Worm (Caenorhabditis elegans) whole organism, L1 larva: ENCODE results near the gene prdx-2.

Experiments used
- C04F5.9 ChIP-seq: sonication (generic microtip); optimal IDR thresholded peaks from 2 replicates; lab custom pipeline; 2016; ENCODE audit warnings: missing genetic modification characterization, missing compliant biosample characterization
- C16A3.4 ChIP-seq: fragments of 150-350 bp; optimal IDR thresholded peaks from 2 replicates; lab custom pipeline; 2014; ENCODE audit warnings: missing biosample characterization, missing genetic modification characterization
- F16B12.6 ChIP-seq: fragments of 150-350 bp; optimal IDR thresholded peaks from 2 replicates; lab custom pipeline; 2014; ENCODE audit warnings: missing biosample characterization, missing genetic modification characterization
- Y116A8C.19 ChIP-seq: sonication (generic microtip); optimal IDR thresholded peaks from 2 replicates; lab custom pipeline; 2016; ENCODE audit warnings: missing compliant biosample characterization, missing genetic modification characterization, borderline replicate concordance
- alr-1 ChIP-seq: fragments of 200-800 bp; sonication (Bioruptor generic); optimal IDR thresholded peaks from 2 replicates; lab custom pipeline; 2018; ENCODE audit warnings: borderline replicate concordance, mild to moderate bottlenecking, missing genetic modification characterization, missing compliant biosample characterization
- ama-1 ChIP-seq: fragments of 150-350 bp; optimal IDR thresholded peaks from 2 replicates; lab custom pipeline; 2014
- blmp-1 ChIP-seq: fragments of 150-350 bp; optimal IDR thresholded peaks from 2 replicates; lab custom pipeline; 2014; ENCODE audit warnings: missing biosample characterization, missing genetic modification characterization
- ceh-8 ChIP-seq: fragments of 200-800 bp; sonication (Bioruptor generic); optimal IDR thresholded peaks from 2 replicates; lab custom pipeline; 2018; ENCODE audit warnings: mild to moderate bottlenecking, missing genetic modification characterization, moderate library complexity, missing compliant biosample characterization
- ceh-82 ChIP-seq, 3 experiments: fragments of 150-350 bp in 1 of 3; sonication (generic microtip) in 2 of 3; optimal IDR thresholded peaks; 2 replicates each; lab custom pipeline; 2014 to 2017; ENCODE audit warnings: missing biosample characterization in 3 of 3, missing genetic modification characterization in 3 of 3
- efl-3 ChIP-seq: fragments of 200-800 bp; sonication (Bioruptor generic); optimal IDR thresholded peaks from 2 replicates; lab custom pipeline; 2018; ENCODE audit warnings: mild to moderate bottlenecking, missing genetic modification characterization, missing compliant biosample characterization
- egl-27 ChIP-seq, 2 experiments: fragments of 150-350 bp in 1 of 2; sonication (generic microtip); optimal IDR thresholded peaks; 3 replicates each; lab custom pipeline; 2017 to 2018; ENCODE audit warnings: missing biosample characterization in 2 of 2, missing genetic modification characterization in 2 of 2, missing genetic modification reagents in 2 of 2
- elt-3 ChIP-seq, 6 experiments: fragments of 150-350 bp in 1 of 6; sonication (generic microtip); optimal IDR thresholded peaks; 2 replicates each; lab custom pipeline; 2017 to 2018; ENCODE audit warnings: missing biosample characterization in 6 of 6, missing genetic modification characterization in 6 of 6, inconsistent platforms in 1 of 6
- fkh-10 ChIP-seq: sonication (generic microtip); optimal IDR thresholded peaks from 2 replicates; lab custom pipeline; 2017; ENCODE audit warnings: missing biosample characterization, missing genetic modification reagents, missing genetic modification characterization
- hlh-17 ChIP-seq: fragments of 200-800 bp; sonication (Bioruptor generic); optimal IDR thresholded peaks from 2 replicates; lab custom pipeline; 2018; ENCODE audit warnings: missing genetic modification characterization, mild to moderate bottlenecking, missing compliant biosample characterization, moderate library complexity, borderline replicate concordance
- hpl-2 ChIP-seq: fragments of 150-350 bp; optimal IDR thresholded peaks from 2 replicates; lab custom pipeline; 2014; ENCODE audit warnings: missing biosample characterization, missing genetic modification reagents, missing genetic modification characterization
- irx-1 ChIP-seq: sonication (generic microtip); optimal IDR thresholded peaks from 2 replicates; lab custom pipeline; 2016; ENCODE audit warnings: missing genetic modification characterization, missing compliant biosample characterization
- jun-1 ChIP-seq: fragments of 150-350 bp; optimal IDR thresholded peaks from 2 replicates; lab custom pipeline; 2014; ENCODE audit warnings: missing biosample characterization, missing genetic modification reagents, missing genetic modification characterization
- lin-13 ChIP-seq: fragments of 150-350 bp; optimal IDR thresholded peaks from 2 replicates; lab custom pipeline; 2014; ENCODE audit warnings: missing biosample characterization, missing genetic modification reagents, missing genetic modification characterization
- lin-14 ChIP-seq: fragments of 200-800 bp; sonication (Bioruptor generic); optimal IDR thresholded peaks from 2 replicates; lab custom pipeline; 2018; ENCODE audit warnings: mild to moderate bottlenecking, missing genetic modification characterization, moderate library complexity, missing compliant biosample characterization
- lin-15B ChIP-seq: fragments of 150-350 bp; sonication (generic microtip); optimal IDR thresholded peaks from 3 replicates; lab custom pipeline; 2014; ENCODE audit warnings: missing biosample characterization, missing genetic modification characterization
- lin-35 ChIP-seq, 2 experiments: fragments of 150-350 bp; optimal IDR thresholded peaks; 2 replicates each; lab custom pipeline; 2014; ENCODE audit warnings: missing biosample characterization in 2 of 2, missing genetic modification characterization in 2 of 2, missing genetic modification reagents in 2 of 2
- lin-39 ChIP-seq: fragments of 150-350 bp; optimal IDR thresholded peaks from 2 replicates; lab custom pipeline; 2014; ENCODE audit warnings: missing biosample characterization, missing genetic modification reagents, missing genetic modification characterization
- lir-3 ChIP-seq: sonication (generic microtip); optimal IDR thresholded peaks from 2 replicates; lab custom pipeline; 2016; ENCODE audit warnings: mild to moderate bottlenecking, missing genetic modification characterization, moderate library complexity, missing compliant biosample characterization; ENCODE audit not compliant: poor library complexity
- mdl-1 ChIP-seq, 2 experiments: fragments of 150-350 bp; optimal IDR thresholded peaks; 2 replicates each; lab custom pipeline; 2014 to 2017; ENCODE audit warnings: missing biosample characterization in 2 of 2, missing genetic modification characterization in 2 of 2, inconsistent platforms in 1 of 2
- nhr-11 ChIP-seq: fragments of 150-350 bp; optimal IDR thresholded peaks from 2 replicates; lab custom pipeline; 2014; ENCODE audit warnings: missing biosample characterization, missing genetic modification characterization
- nhr-19 ChIP-seq: fragments of 200-800 bp; sonication (Bioruptor generic); conservative IDR thresholded peaks from 2 replicates; pipeline ENCODE4 v1.3.6; 2022; ENCODE audit warnings: missing genetic modification characterization, missing compliant biosample characterization
- nhr-20 ChIP-seq: sonication (generic microtip); optimal IDR thresholded peaks from 2 replicates; lab custom pipeline; 2016; ENCODE audit warnings: mild to moderate bottlenecking, missing genetic modification characterization, missing compliant biosample characterization
- nhr-237 ChIP-seq: fragments of 150-350 bp; optimal IDR thresholded peaks from 2 replicates; lab custom pipeline; 2014; ENCODE audit warnings: missing biosample characterization, missing genetic modification characterization
- nhr-28 ChIP-seq: fragments of 150-350 bp; optimal IDR thresholded peaks from 2 replicates; lab custom pipeline; 2014; ENCODE audit warnings: missing biosample characterization, missing genetic modification characterization
- nhr-76 ChIP-seq: sonication (generic microtip); optimal IDR thresholded peaks from 2 replicates; lab custom pipeline; 2017; ENCODE audit warnings: missing biosample characterization, missing genetic modification characterization
- nhr-77 ChIP-seq: fragments of 150-350 bp; optimal IDR thresholded peaks from 2 replicates; lab custom pipeline; 2014; ENCODE audit warnings: missing biosample characterization, missing genetic modification characterization
- nhr-84 ChIP-seq: sonication (generic microtip); optimal IDR thresholded peaks from 2 replicates; lab custom pipeline; 2017; ENCODE audit warnings: missing biosample characterization, missing genetic modification characterization
- nhr-85 ChIP-seq: sonication (generic microtip); peaks from one replicate; lab custom pipeline; 2016; ENCODE audit warnings: missing genetic modification characterization, inconsistent platforms, missing compliant biosample characterization
- nhr-90 ChIP-seq: sonication (generic microtip); optimal IDR thresholded peaks from 2 replicates; lab custom pipeline; 2016; ENCODE audit warnings: mild to moderate bottlenecking, missing genetic modification characterization, missing compliant biosample characterization; ENCODE audit not compliant: poor library complexity
- pag-3 ChIP-seq: sonication (generic microtip); optimal IDR thresholded peaks from 2 replicates; lab custom pipeline; 2017; ENCODE audit warnings: missing genetic modification characterization, mild to moderate bottlenecking, missing compliant biosample characterization, antibody characterized with exemption, borderline replicate concordance; ENCODE audit not compliant: insufficient read depth
- pqm-1 ChIP-seq: sonication (generic microtip); optimal IDR thresholded peaks from 3 replicates; lab custom pipeline; 2017; ENCODE audit warnings: missing biosample characterization, missing genetic modification characterization
- rnt-1 ChIP-seq: sonication (generic microtip); optimal IDR thresholded peaks from 2 replicates; lab custom pipeline; 2016; ENCODE audit warnings: mild to moderate bottlenecking, missing genetic modification characterization, moderate library complexity, missing compliant biosample characterization
- skn-1 ChIP-seq: fragments of 150-350 bp; optimal IDR thresholded peaks from 2 replicates; lab custom pipeline; 2014; ENCODE audit warnings: missing biosample characterization, missing genetic modification characterization
- snpc-4 ChIP-seq: fragments of 150-350 bp; optimal IDR thresholded peaks from 2 replicates; lab custom pipeline; 2014; ENCODE audit warnings: missing biosample characterization, missing genetic modification characterization
- snu-23 ChIP-seq: sonication (generic microtip); optimal IDR thresholded peaks from 2 replicates; lab custom pipeline; 2016; ENCODE audit warnings: missing genetic modification characterization, missing compliant biosample characterization
- sox-4 ChIP-seq: sonication (generic microtip); optimal IDR thresholded peaks from 2 replicates; lab custom pipeline; 2016; ENCODE audit warnings: missing genetic modification characterization, missing compliant biosample characterization
- sup-37 ChIP-seq: fragments of 200-800 bp; sonication (Bioruptor generic); optimal IDR thresholded peaks from 2 replicates; lab custom pipeline; 2018; ENCODE audit warnings: mild to moderate bottlenecking, missing genetic modification characterization, missing compliant biosample characterization
- swsn-7 ChIP-seq: sonication (generic microtip); optimal IDR thresholded peaks from 2 replicates; lab custom pipeline; 2016; ENCODE audit warnings: missing genetic modification characterization, missing compliant biosample characterization
- tbx-2 ChIP-seq: sonication (generic microtip); optimal IDR thresholded peaks from 2 replicates; lab custom pipeline; 2016; ENCODE audit warnings: missing genetic modification characterization, missing compliant biosample characterization
- tlp-1 ChIP-seq: fragments of 150-350 bp; optimal IDR thresholded peaks from 2 replicates; lab custom pipeline; 2014; ENCODE audit warnings: missing biosample characterization, missing genetic modification characterization
- unc-62 ChIP-seq: fragments of 150-350 bp; optimal IDR thresholded peaks from 2 replicates; lab custom pipeline; 2014; ENCODE audit warnings: missing biosample characterization, missing genetic modification reagents, missing genetic modification characterization
- unc-98 ChIP-seq: fragments of 200-800 bp; sonication (Bioruptor generic); IDR thresholded peaks from 2 replicates; pipeline ENCODE4 v1.3.6; 2022; ENCODE audit warnings: missing genetic modification characterization, missing compliant biosample characterization
- vab-15 ChIP-seq: sonication (generic microtip); optimal IDR thresholded peaks from 2 replicates; lab custom pipeline; 2017; ENCODE audit warnings: missing genotype, mild to moderate bottlenecking, missing genetic modification characterization, missing compliant biosample characterization
- zag-1 ChIP-seq: fragments of 150-350 bp; optimal IDR thresholded peaks from 2 replicates; lab custom pipeline; 2014; ENCODE audit warnings: missing biosample characterization, missing genetic modification characterization
- ztf-11 ChIP-seq, 2 experiments: sonication (generic microtip); optimal IDR thresholded peaks; 2 replicates each; lab custom pipeline; 2016 to 2017; ENCODE audit warnings: missing genetic modification characterization in 2 of 2, missing biosample characterization in 1 of 2, missing compliant biosample characterization in 1 of 2
- ztf-4 ChIP-seq: fragments of 150-350 bp; optimal IDR thresholded peaks from 2 replicates; lab custom pipeline; 2014; ENCODE audit warnings: missing biosample characterization, missing genetic modification characterization

Gene prdx-2

DNA sequence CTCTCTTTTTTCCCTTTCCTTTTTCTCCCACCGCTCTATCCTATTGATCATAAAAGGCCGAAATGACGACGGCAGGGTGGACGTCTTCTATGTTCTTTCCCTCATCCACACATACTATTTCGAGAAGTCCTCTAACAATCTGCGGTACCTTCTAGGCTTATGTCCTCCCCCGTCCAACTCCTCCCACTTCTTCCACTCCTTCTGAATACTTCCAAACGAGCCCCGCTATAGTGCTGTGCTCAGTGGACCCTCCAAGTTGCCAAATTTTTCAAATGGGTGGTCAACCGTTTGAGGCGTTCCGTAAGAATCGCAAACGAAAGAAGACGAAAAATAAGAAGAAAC lies 42.0 kb upstream of the prdx-2 start (continued):
- TF ChIP-seq ceh-8 (GFP tag; lab: Kevin White, UChicago) = no peak
- TF ChIP-seq sup-37 (GFP tag; lab: Kevin White, UChicago) = no peak
- peak; percentile 43 for TF ChIP-seq lin-13
- no peak for TF ChIP-seq ztf-11 (tag; optimal IDR thresholded peaks at IDR 0.05; lab: Kevin White, UChicago)
- no peak for TF ChIP-seq pqm-1
- no peak for TF ChIP-seq egl-27 (tag; optimal IDR thresholded peaks at IDR 0.05; lab: Kevin White, UChicago)
- no peak for TF ChIP-seq vab-15 (tag; lab: Kevin White, UChicago)
- TF ChIP-seq elt-3 (tag; optimal IDR thresholded peaks at IDR 0.05; lab: Kevin White, UChicago) = no peak
- peak; percentile 94 for TF ChIP-seq blmp-1 (tag; lab: Kevin White, UChicago)
- TF ChIP-seq tbx-2 (tag; lab: Kevin White, UChicago) = peak; percentile 37
- TF ChIP-seq sox-4 (tag; lab: Kevin White, UChicago) = no peak
- TF ChIP-seq nhr-85 = no peak
- no peak for TF ChIP-seq nhr-19 (GFP tag; lab: Robert Waterston, UW)
- TF ChIP-seq C04F5.9 (tag; lab: Kevin White, UChicago) = no peak
- TF ChIP-seq ama-1 (lab: Kevin White, UChicago) = no peak
- no peak for TF ChIP-seq Y116A8C.19 (tag; lab: Kevin White, UChicago)
- peak; percentile 91 for TF ChIP-seq lin-14 (GFP tag; lab: Kevin White, UChicago)
- TF ChIP-seq F16B12.6 (tag; lab: Kevin White, UChicago) = no peak
- no peak for TF ChIP-seq pag-3 (tag; lab: Kevin White, UChicago)
- no peak for TF ChIP-seq nhr-20 (tag; lab: Kevin White, UChicago)
- peak; percentile 6 for TF ChIP-seq C16A3.4 (tag; lab: Kevin White, UChicago)
- TF ChIP-seq unc-62 (GFP tag; lab: Kevin White, UChicago) = no peak
- TF ChIP-seq ztf-4 (tag; lab: Kevin White, UChicago) = no peak
- no peak for TF ChIP-seq zag-1 (tag; lab: Kevin White, UChicago)
- no peak for TF ChIP-seq nhr-77 (tag; lab: Kevin White, UChicago)
- no peak for TF ChIP-seq hlh-17 (GFP tag; lab: Kevin White, UChicago)
- no peak for TF ChIP-seq nhr-84 (tag; lab: Kevin White, UChicago)
- TF ChIP-seq efl-3 (GFP tag; lab: Kevin White, UChicago) = no peak
- TF ChIP-seq snu-23 = peak; percentile 49
- TF ChIP-seq lin-15B = no peak
- no peak for TF ChIP-seq jun-1 (tag; lab: Kevin White, UChicago)
- TF ChIP-seq alr-1 = no peak
- peak in 1 of 2 experiments; percentile 28 for TF ChIP-seq lin-35 (GFP tag; optimal IDR thresholded peaks at IDR 0.05; lab: Kevin White, UChicago)
- no peak for TF ChIP-seq lir-3 (tag; lab: Kevin White, UChicago)
- no peak for TF ChIP-seq snpc-4
- no peak for TF ChIP-seq tlp-1
- TF ChIP-seq unc-98 (GFP tag; lab: Robert Waterston, UW) = no peak
- TF ChIP-seq, all 84 proteins: peak for 21

DNA sequence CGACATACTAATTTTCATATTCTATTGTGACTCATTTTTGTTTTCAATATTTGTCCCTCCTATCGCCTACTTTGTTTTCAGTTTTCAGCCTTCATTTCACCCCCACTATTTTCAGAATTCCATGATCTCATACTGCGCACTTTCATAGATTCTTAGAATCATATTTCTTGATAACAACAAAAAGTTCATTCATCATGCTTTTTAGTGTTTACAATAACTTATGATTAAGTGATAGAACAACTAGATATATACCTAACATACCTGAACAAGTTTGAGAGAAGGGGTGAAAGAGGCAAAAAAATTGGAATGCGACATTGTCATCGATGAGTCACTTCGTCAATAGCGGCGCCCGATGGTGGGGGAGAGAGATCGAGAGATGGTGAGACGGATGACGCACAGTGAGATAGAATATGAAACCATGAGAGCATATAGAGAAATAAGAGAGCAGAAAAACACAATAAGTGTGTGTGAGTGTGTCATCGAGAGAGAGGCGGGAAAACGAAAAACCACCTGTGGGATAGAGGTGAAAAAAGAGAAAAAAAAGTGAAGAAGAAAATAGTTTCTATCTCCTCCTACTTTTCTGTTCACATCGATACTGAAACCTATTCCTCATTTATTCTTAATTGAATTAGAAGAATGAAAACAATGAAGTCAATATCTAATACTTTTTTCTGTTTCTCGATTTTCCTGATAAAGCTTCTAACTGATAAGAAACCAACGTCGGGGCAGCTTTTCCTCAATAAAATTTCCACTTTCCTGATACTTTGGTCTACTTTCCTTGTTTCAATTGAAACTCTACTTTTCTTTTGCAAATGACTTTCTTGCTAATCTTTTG lies 41.1 kb upstream of the prdx-2 start:
- peak; percentile 54 to 68 (median 55) for TF ChIP-seq ceh-82 (tag; optimal IDR thresholded peaks at IDR 0.05; lab: Kevin White, UChicago)
- TF ChIP-seq nhr-28 (tag; lab: Kevin White, UChicago) = no peak
- TF ChIP-seq lin-14 (GFP tag; lab: Kevin White, UChicago) = peak; percentile 92
- no peak for TF ChIP-seq F16B12.6 (tag; lab: Kevin White, UChicago)
- no peak for TF ChIP-seq hlh-17 (GFP tag; lab: Kevin White, UChicago)
- TF ChIP-seq rnt-1 (tag; lab: Kevin White, UChicago) = peak; percentile 72
- no peak for TF ChIP-seq efl-3 (GFP tag; lab: Kevin White, UChicago)
- peak; percentile 10 for TF ChIP-seq nhr-237 (tag; lab: Kevin White, UChicago)
- peak; percentile 58 for TF ChIP-seq irx-1 (tag; lab: Kevin White, UChicago)
- TF ChIP-seq fkh-10 (GFP tag; lab: Kevin White, UChicago) = no peak
- TF ChIP-seq nhr-11 (tag; lab: Kevin White, UChicago) = peak; percentile 21
- peak; percentile 79 for TF ChIP-seq swsn-7 (tag; lab: Kevin White, UChicago)
- TF ChIP-seq nhr-90 (tag; lab: Kevin White, UChicago) = peak; percentile 47
- TF ChIP-seq zag-1 (tag; lab: Kevin White, UChicago) = peak; percentile 9
- TF ChIP-seq lin-39 = peak; percentile 20
- TF ChIP-seq nhr-19 (GFP tag; lab: Robert Waterston, UW) = peak; percentile 57
- no peak for TF ChIP-seq nhr-76 (tag; lab: Kevin White, UChicago)
- no peak for TF ChIP-seq sup-37 (GFP tag; lab: Kevin White, UChicago)
- no peak for TF ChIP-seq hpl-2 (GFP tag; lab: Kevin White, UChicago)
- TF ChIP-seq skn-1 (tag; lab: Kevin White, UChicago) = peak; percentile 69
- TF ChIP-seq mdl-1 (tag; optimal IDR thresholded peaks at IDR 0.05; lab: Kevin White, UChicago) = peak in 1 of 2 experiments; percentile 65
